Worm (Caenorhabditis elegans): Measurements from ENCODE around the gene C14A4.6.

DNA sequence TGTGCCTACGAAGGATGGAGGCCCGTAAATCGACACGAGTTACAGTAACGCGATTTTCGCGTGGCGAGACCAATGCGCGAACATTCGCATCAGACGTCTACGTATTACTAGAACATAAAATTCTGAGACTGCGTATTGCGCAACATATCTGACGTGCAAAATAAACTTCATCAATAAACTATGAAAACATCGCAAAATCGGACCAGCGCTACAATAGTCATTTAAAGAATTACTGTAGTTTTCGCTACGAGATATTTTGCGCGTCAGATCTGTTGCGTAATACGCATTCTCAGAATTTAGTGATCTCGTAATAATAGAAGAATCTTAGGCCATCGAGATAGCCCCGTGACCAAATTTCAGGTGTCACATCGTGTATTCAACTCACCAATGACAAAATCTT, 264 bp downstream of the C14A4.6 start:
- TF ChIP-seq ama-1 (optimal IDR thresholded peaks at IDR 0.05) (no peak), hmg-4 (GFP tag; optimal IDR thresholded peaks at IDR 0.05) (no peak), aly-1 (tag; optimal IDR thresholded peaks at IDR 0.05) (no peak), hnd-1 (tag; optimal IDR thresholded peaks at IDR 0.05) (no peak), hmbx-1 (tag; optimal IDR thresholded peaks at IDR 0.05) (no peak), scrt-1 (GFP tag; IDR thresholded peaks at IDR 0.05) (no peak), tbx-37 (GFP tag; conservative IDR thresholded peaks at IDR 0.05) (no peak), pes-1 (GFP tag; IDR thresholded peaks at IDR 0.05) (no peak)

All from whole organism, early embryonic.